Fruit fly (Drosophila melanogaster) S2 (cell line): ENCODE results near the gene Prosalpha6T.

Experiments used
- CG8478 ChIP-seq: fragments of >200 bp; optimal IDR thresholded peaks from 2 replicates; lab custom pipeline; 2018
- CTCF ChIP-seq, 2 experiments: fragments of >200 bp; optimal IDR thresholded peaks; 2 replicates each; lab custom pipeline; 2018

- no peak for TF ChIP-seq CG8478 (lab: Kevin White, UChicago)
- no peak for TF ChIP-seq CTCF (optimal IDR thresholded peaks at IDR 0.05; lab: Kevin White, UChicago)
Measured at dm6 chr2L:13195822-13196221, 36.0 kb upstream of the Prosalpha6T start.
